Worm (Caenorhabditis elegans): ENCODE results near the gene pho-5.

DNA sequence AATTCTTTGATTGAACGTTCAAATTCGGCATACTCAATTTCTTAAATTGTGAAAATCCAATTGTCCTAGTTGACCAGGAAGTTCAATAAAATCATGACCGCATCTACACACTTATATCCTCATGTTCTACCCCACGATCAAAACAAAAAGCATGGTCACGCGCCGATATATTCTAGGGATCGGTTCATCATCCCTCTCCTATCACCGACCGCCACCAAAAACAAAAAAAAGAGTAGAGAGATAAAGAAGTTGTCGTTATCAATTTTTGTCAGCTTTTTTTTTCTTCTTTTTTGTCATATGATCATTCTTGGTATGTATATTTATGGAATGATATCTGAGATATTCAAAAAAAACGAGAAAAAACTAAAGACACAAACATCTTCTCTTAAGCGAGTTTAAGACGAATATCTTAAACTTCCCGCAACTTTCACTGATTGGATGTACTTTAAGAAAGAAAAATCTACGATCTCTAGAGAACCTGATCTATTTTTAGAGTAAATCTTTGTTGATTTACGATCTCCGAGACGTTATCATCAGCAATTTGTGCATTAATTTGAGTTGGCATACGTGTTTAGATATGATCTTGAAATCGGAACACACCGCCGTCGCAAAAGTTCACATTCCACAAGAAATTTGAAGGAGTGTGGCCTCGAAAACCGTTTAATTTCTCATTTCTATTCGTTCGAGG, 19.4 kb upstream of the pho-5 start:
- TF ChIP-seq pag-3 (tag; optimal IDR thresholded peaks at IDR 0.05; ENCODE audit: borderline replicate concordance) (no peak), ama-1 (optimal IDR thresholded peaks at IDR 0.05) (no peak), ceh-9 (tag; optimal IDR thresholded peaks at IDR 0.05) (no peak), ceh-24 (tag; optimal IDR thresholded peaks at IDR 0.05) (no peak)

Data from whole organism, late embryonic.